Worm (Caenorhabditis elegans) whole organism, L4 larva: ENCODE data around the gene C04A2.15.

Experiments used
- F10B5.3 ChIP-seq: sonication (generic microtip); optimal IDR thresholded peaks from 2 replicates; lab custom pipeline; 2016; ENCODE audit warnings: mild to moderate bottlenecking, missing genetic modification characterization, missing compliant biosample characterization
- F26F4.8 ChIP-seq: fragments of 200-800 bp; sonication (Bioruptor generic); conservative IDR thresholded peaks from 2 replicates; pipeline ENCODE4 v1.3.6; 2022; ENCODE audit warnings: missing genetic modification characterization, missing compliant biosample characterization
- Y105C5A.15 ChIP-seq: fragments of 200-800 bp; sonication (Bioruptor generic); IDR thresholded peaks from 2 replicates; pipeline ENCODE4 v1.3.6; 2022; ENCODE audit warnings: missing genetic modification characterization, missing compliant biosample characterization
- Y75B8A.6 ChIP-seq: fragments of 200-800 bp; sonication (Bioruptor generic); IDR thresholded peaks from 2 replicates; pipeline ENCODE4 v1.3.6; 2022; ENCODE audit warnings: missing genetic modification reagents, missing genetic modification characterization, missing compliant biosample characterization
- ZK337.2 ChIP-seq: fragments of 200-800 bp; sonication (Bioruptor generic); IDR thresholded peaks from 2 replicates; pipeline ENCODE4 v1.3.6; 2022; ENCODE audit warnings: missing genetic modification reagents, missing genetic modification characterization, missing compliant biosample characterization
- ZK546.5 ChIP-seq, 2 experiments: sonication (generic microtip); optimal IDR thresholded peaks; 2 replicates each; lab custom pipeline; 2017; ENCODE audit warnings: missing biosample characterization in 2 of 2, missing genetic modification characterization in 2 of 2
- aha-1 ChIP-seq: fragments of 150-350 bp; peaks from one replicate; lab custom pipeline; 2014; ENCODE audit warnings: missing biosample characterization, missing genetic modification characterization
- aly-2 ChIP-seq: sonication (generic microtip); optimal IDR thresholded peaks from 2 replicates; lab custom pipeline; 2018; ENCODE audit warnings: missing biosample characterization, missing genetic modification characterization
- ceh-28 ChIP-seq: fragments of 150-350 bp; optimal IDR thresholded peaks from 2 replicates; lab custom pipeline; 2014; ENCODE audit warnings: missing biosample characterization, missing genetic modification reagents, missing genetic modification characterization
- ceh-32 ChIP-seq: sonication (generic microtip); optimal IDR thresholded peaks from 2 replicates; lab custom pipeline; 2016; ENCODE audit warnings: mild to moderate bottlenecking, missing genetic modification characterization, missing compliant biosample characterization; ENCODE audit not compliant: poor library complexity
- ceh-44 ChIP-seq: fragments of 200-800 bp; sonication (Bioruptor generic); IDR thresholded peaks from 2 replicates; pipeline ENCODE4 v1.3.6; 2022; ENCODE audit warnings: missing genetic modification reagents, missing genetic modification characterization, missing compliant biosample characterization
- ceh-62 ChIP-seq: sonication (generic microtip); optimal IDR thresholded peaks from 2 replicates; lab custom pipeline; 2017; ENCODE audit warnings: missing biosample characterization, missing genetic modification characterization
- cey-2 ChIP-seq: sonication (generic microtip); optimal IDR thresholded peaks from 3 replicates; lab custom pipeline; 2017; ENCODE audit warnings: missing genetic modification characterization, mild to moderate bottlenecking, missing compliant biosample characterization, antibody characterized with exemption, borderline replicate concordance; ENCODE audit not compliant: insufficient read depth
- ctbp-1 ChIP-seq: fragments of 200-800 bp; sonication (Bioruptor generic); IDR thresholded peaks from 2 replicates; pipeline ENCODE4 v1.3.6; 2022; ENCODE audit warnings: missing genetic modification reagents, missing genetic modification characterization, missing compliant biosample characterization
- daf-12 ChIP-seq: fragments of 150-350 bp; optimal IDR thresholded peaks from 2 replicates; lab custom pipeline; 2014; ENCODE audit warnings: missing biosample characterization, missing genetic modification reagents, missing genetic modification characterization
- daf-16 ChIP-seq, 3 experiments: sonication (generic microtip); optimal IDR thresholded peaks; 2 replicates each; lab custom pipeline; 2016 to 2017; ENCODE audit warnings: missing genetic modification characterization in 3 of 3, missing genetic modification reagents in 3 of 3, mild to moderate bottlenecking in 2 of 3, missing compliant biosample characterization in 2 of 3, missing biosample characterization in 1 of 3, moderate library complexity in 1 of 3
- daf-8 ChIP-seq: fragments of 200-800 bp; sonication (Bioruptor generic); IDR thresholded peaks from 2 replicates; pipeline ENCODE4 v1.3.6; 2022; ENCODE audit warnings: missing genetic modification characterization, missing compliant biosample characterization
- dmd-8 ChIP-seq: fragments of 200-800 bp; sonication (Bioruptor generic); IDR thresholded peaks from 2 replicates; pipeline ENCODE4 v1.3.6; 2022; ENCODE audit warnings: missing genetic modification characterization, missing compliant biosample characterization
- egl-27 ChIP-seq: sonication (generic microtip); optimal IDR thresholded peaks from 3 replicates; lab custom pipeline; 2017; ENCODE audit warnings: missing biosample characterization, missing genetic modification reagents, missing genetic modification characterization
- fkh-10 ChIP-seq: fragments of 150-350 bp; optimal IDR thresholded peaks from 2 replicates; lab custom pipeline; 2014; ENCODE audit warnings: missing biosample characterization, missing genetic modification reagents, missing genetic modification characterization
- gei-8 ChIP-seq: fragments of 200-800 bp; sonication (Bioruptor generic); optimal IDR thresholded peaks from 2 replicates; lab custom pipeline; 2018; ENCODE audit warnings: mild to moderate bottlenecking, missing genetic modification characterization, missing compliant biosample characterization
- hif-1 ChIP-seq, 2 experiments: sonication (generic microtip); optimal IDR thresholded peaks; 2 replicates each; lab custom pipeline; 2016 to 2017; ENCODE audit warnings: missing compliant biosample characterization in 2 of 2, missing genetic modification characterization in 2 of 2, missing genetic modification reagents in 2 of 2, missing genotype in 2 of 2, mild to moderate bottlenecking in 1 of 2
- hlh-11 ChIP-seq: fragments of 200-800 bp; sonication (Bioruptor generic); optimal IDR thresholded peaks from 2 replicates; lab custom pipeline; 2018; ENCODE audit warnings: mild to moderate bottlenecking, missing genetic modification characterization, missing compliant biosample characterization
- hlh-30 ChIP-seq: sonication (generic microtip); optimal IDR thresholded peaks from 2 replicates; lab custom pipeline; 2017; ENCODE audit warnings: antibody characterized with exemption, mild to moderate bottlenecking, missing genetic modification characterization, missing compliant biosample characterization; ENCODE audit not compliant: insufficient read depth
- hmg-1.1 ChIP-seq: fragments of 200-800 bp; sonication (Bioruptor generic); IDR thresholded peaks from 2 replicates; pipeline ENCODE4 v1.3.6; 2022; ENCODE audit warnings: missing genetic modification reagents, missing genetic modification characterization, missing compliant biosample characterization
- lin-1 ChIP-seq: fragments of 200-800 bp; sonication (Bioruptor generic); IDR thresholded peaks from 2 replicates; pipeline ENCODE4 v1.3.6; 2022; ENCODE audit warnings: missing genetic modification reagents, missing genetic modification characterization, missing compliant biosample characterization
- lin-15B ChIP-seq: fragments of 150-350 bp; sonication (generic microtip); optimal IDR thresholded peaks from 3 replicates; lab custom pipeline; 2014; ENCODE audit warnings: missing biosample characterization, missing genetic modification characterization
- lir-3 ChIP-seq: sonication (generic microtip); optimal IDR thresholded peaks from 2 replicates; lab custom pipeline; 2016; ENCODE audit warnings: mild to moderate bottlenecking, missing genetic modification characterization, missing compliant biosample characterization
- lsy-2 ChIP-seq, 2 experiments: fragments of 150-350 bp in 1 of 2; sonication (generic microtip) in 1 of 2; optimal IDR thresholded peaks; 2 replicates each; lab custom pipeline; 2014 to 2017; ENCODE audit warnings: missing biosample characterization in 2 of 2, missing genetic modification characterization in 2 of 2
- madf-9 ChIP-seq: fragments of 200-800 bp; sonication (Bioruptor generic); conservative IDR thresholded peaks from 2 replicates; pipeline ENCODE4 v1.3.6; 2022; ENCODE audit warnings: missing genetic modification reagents, missing genetic modification characterization, missing compliant biosample characterization
- mes-2 ChIP-seq: sonication (generic microtip); optimal IDR thresholded peaks from 2 replicates; lab custom pipeline; 2016; ENCODE audit warnings: missing genotype, mild to moderate bottlenecking, missing genetic modification characterization, missing compliant biosample characterization; ENCODE audit not compliant: poor library complexity, severe bottlenecking
- mxl-2 ChIP-seq: fragments of 200-800 bp; sonication (Bioruptor generic); conservative IDR thresholded peaks from 2 replicates; pipeline ENCODE4 v1.3.6; 2022; ENCODE audit warnings: missing genetic modification reagents, missing genetic modification characterization, missing compliant biosample characterization
- nhr-10 ChIP-seq: fragments of 150-350 bp; optimal IDR thresholded peaks from 2 replicates; lab custom pipeline; 2014; ENCODE audit warnings: missing biosample characterization, missing genetic modification characterization
- nhr-102 ChIP-seq: sonication (generic microtip); optimal IDR thresholded peaks from 2 replicates; lab custom pipeline; 2016; ENCODE audit warnings: mild to moderate bottlenecking, missing genetic modification characterization, moderate library complexity, missing compliant biosample characterization
- nhr-111 ChIP-seq: fragments of 200-800 bp; sonication (Bioruptor generic); optimal IDR thresholded peaks from 2 replicates; lab custom pipeline; 2018; ENCODE audit warnings: mild to moderate bottlenecking, missing genetic modification characterization, missing compliant biosample characterization
- nhr-28 ChIP-seq: fragments of 150-350 bp; optimal IDR thresholded peaks from 2 replicates; lab custom pipeline; 2014; ENCODE audit warnings: missing biosample characterization, missing genetic modification characterization
- nhr-42 ChIP-seq: fragments of 200-800 bp; sonication (Bioruptor generic); IDR thresholded peaks from 2 replicates; pipeline ENCODE4 v1.3.6; 2022; ENCODE audit warnings: missing genetic modification characterization, missing compliant biosample characterization
- nhr-76 ChIP-seq: fragments of 150-350 bp; optimal IDR thresholded peaks from 2 replicates; lab custom pipeline; 2014; ENCODE audit warnings: missing biosample characterization, missing genetic modification characterization
- nhr-77 ChIP-seq: fragments of 150-350 bp; optimal IDR thresholded peaks from 2 replicates; lab custom pipeline; 2014; ENCODE audit warnings: missing biosample characterization, missing genetic modification characterization
- php-3 ChIP-seq: fragments of 200-800 bp; sonication (Bioruptor generic); IDR thresholded peaks from 2 replicates; pipeline ENCODE4 v1.3.6; 2022; ENCODE audit warnings: missing genetic modification reagents, missing genetic modification characterization, missing compliant biosample characterization
- pqm-1 ChIP-seq: sonication (generic microtip); optimal IDR thresholded peaks from 2 replicates; lab custom pipeline; 2017; ENCODE audit warnings: missing biosample characterization, missing genetic modification characterization
- rbr-2 ChIP-seq: sonication (generic microtip); optimal IDR thresholded peaks from 2 replicates; lab custom pipeline; 2016; ENCODE audit warnings: missing genotype, missing genetic modification characterization, missing compliant biosample characterization
- snpc-1.2 ChIP-seq: fragments of 200-800 bp; sonication (Bioruptor generic); IDR thresholded peaks from 2 replicates; pipeline ENCODE4 v1.3.6; 2022; ENCODE audit warnings: missing genetic modification reagents, missing genetic modification characterization, missing compliant biosample characterization
- snpc-4 ChIP-seq: fragments of 150-350 bp; optimal IDR thresholded peaks from 2 replicates; lab custom pipeline; 2014; ENCODE audit warnings: missing biosample characterization, missing genetic modification characterization
- tag-97 ChIP-seq: fragments of 200-800 bp; sonication (Bioruptor generic); IDR thresholded peaks from 2 replicates; pipeline ENCODE4 v1.3.6; 2022; ENCODE audit warnings: missing genetic modification characterization, missing compliant biosample characterization
- unc-62 ChIP-seq, 3 experiments: fragments of 150-350 bp in 1 of 3; sonication (generic microtip); optimal IDR thresholded peaks in 2 of 3; peaks in 1 of 3; 1 replicate in 1 of 3; 2 replicates in 2 of 3; lab custom pipeline; 2014 to 2017; ENCODE audit warnings: missing biosample characterization in 3 of 3, missing genetic modification characterization in 3 of 3, missing genetic modification reagents in 3 of 3, missing genotype in 1 of 3
- vab-7 ChIP-seq: fragments of 200-800 bp; sonication (Bioruptor generic); IDR thresholded peaks from 2 replicates; pipeline ENCODE4 v1.3.6; 2022; ENCODE audit warnings: missing genetic modification reagents, missing genetic modification characterization, missing compliant biosample characterization
- zag-1 ChIP-seq: fragments of 150-350 bp; optimal IDR thresholded peaks from 2 replicates; lab custom pipeline; 2014; ENCODE audit warnings: missing biosample characterization, missing genetic modification characterization
- zfp-3 ChIP-seq: fragments of 200-800 bp; sonication (Bioruptor generic); conservative IDR thresholded peaks from 2 replicates; pipeline ENCODE4 v1.3.6; 2022; ENCODE audit warnings: missing genetic modification reagents, missing genetic modification characterization, missing compliant biosample characterization
- zip-2 ChIP-seq: fragments of 150-350 bp; optimal IDR thresholded peaks from 2 replicates; lab custom pipeline; 2014; ENCODE audit warnings: missing biosample characterization, missing genetic modification characterization
- ztf-11 ChIP-seq: fragments of 150-350 bp; optimal IDR thresholded peaks from 2 replicates; lab custom pipeline; 2014; ENCODE audit warnings: missing biosample characterization, missing genetic modification characterization

C04A2.15 gene

ce11 chrII:6849308-6849707 lies 2.7 kb upstream of the C04A2.15 start (continued):
- TF ChIP-seq ceh-32 (tag; lab: Kevin White, UChicago) (no peak), hmg-1.1 (GFP tag; lab: Robert Waterston, UW) (0 out of 2 replicates have a peak, but pooled peaks have one; percentile 13), nhr-77 (tag; lab: Kevin White, UChicago) (peak; percentile 76), Y75B8A.6 (GFP tag; lab: Robert Waterston, UW) (no peak), dmd-8 (no peak), ZK337.2 (no peak), aha-1 (tag; lab: Kevin White, UChicago) (peak; percentile 97), nhr-10 (tag; lab: Kevin White, UChicago) (peak; percentile 47), nhr-111 (no peak), ceh-44 (GFP tag; lab: Robert Waterston, UW) (no peak), zag-1 (no peak), aly-2 (tag; lab: Kevin White, UChicago) (no peak), madf-9 (GFP tag; lab: Robert Waterston, UW) (no peak), fkh-10 (GFP tag; lab: Kevin White, UChicago) (no peak), lin-1 (GFP tag; lab: Robert Waterston, UW) (peak; percentile 64), php-3 (GFP tag; lab: Robert Waterston, UW) (no peak), pqm-1 (tag; lab: Kevin White, UChicago) (no peak), F10B5.3 (tag; lab: Kevin White, UChicago) (no peak), daf-12 (no peak), ztf-11 (tag; lab: Kevin White, UChicago) (no peak), nhr-28 (tag; lab: Kevin White, UChicago) (peak; percentile 94), lsy-2 (tag; optimal IDR thresholded peaks at IDR 0.05; lab: Kevin White, UChicago) (peak; percentile 25 to 61), nhr-76 (peak; percentile 3), egl-27 (tag; lab: Kevin White, UChicago) (peak; percentile 40), tag-97 (GFP tag; lab: Robert Waterston, UW) (no peak), daf-16 (GFP tag; optimal IDR thresholded peaks at IDR 0.05; lab: Kevin White, UChicago) (peak in 1 of 2 experiments; percentile 67), daf-16 (tag; optimal IDR thresholded peaks at IDR 0.05; lab: Kevin White, UChicago) (no peak), zip-2 (no peak), mxl-2 (GFP tag; lab: Robert Waterston, UW) (no peak), snpc-4 (tag; lab: Kevin White, UChicago) (no peak), Y105C5A.15 (GFP tag; lab: Robert Waterston, UW) (no peak), F26F4.8 (no peak), ZK546.5 (tag; optimal IDR thresholded peaks at IDR 0.05; lab: Kevin White, UChicago) (no peak), cey-2 (tag; lab: Kevin White, UChicago) (peak; percentile 84), nhr-102 (tag; lab: Kevin White, UChicago) (no peak), ceh-62 (tag; lab: Kevin White, UChicago) (no peak), hlh-30 (tag; lab: Kevin White, UChicago) (peak; percentile 89), vab-7 (GFP tag; lab: Robert Waterston, UW) (no peak), zfp-3 (GFP tag; lab: Robert Waterston, UW) (no peak), ctbp-1 (GFP tag; lab: Robert Waterston, UW) (no peak), snpc-1.2 (no peak), mes-2 (tag; lab: Kevin White, UChicago) (peak; percentile 20), lin-15B (tag; lab: Kevin White, UChicago) (no peak), ceh-28 (tag; lab: Kevin White, UChicago) (no peak), lir-3 (tag; lab: Kevin White, UChicago) (no peak), unc-62 (GFP tag; optimal IDR thresholded peaks at IDR 0.05 in 1 of 2; lab: Kevin White, UChicago) (peak in 1 of 2 experiments; percentile 99), unc-62 (tag; optimal IDR thresholded peaks at IDR 0.05; lab: Kevin White, UChicago) (no peak), rbr-2 (tag; lab: Kevin White, UChicago) (no peak), hif-1 (tag; optimal IDR thresholded peaks at IDR 0.05; lab: Kevin White, UChicago) (peak in 1 of 2 experiments; percentile 80), hlh-11 (tag; lab: Kevin White, UChicago) (peak; percentile 89), daf-8 (GFP tag; lab: Robert Waterston, UW) (no peak), nhr-42 (GFP tag; lab: Robert Waterston, UW) (no peak), gei-8 (GFP tag; lab: Kevin White, UChicago) (no peak)
